Fruit fly (Drosophila melanogaster): ENCODE data around the gene CG16749.

CG16749 gene

dm6 chr3R:9342248-9342882, 10.7 kb upstream of the CG16749 start:
- no peak for TF ChIP-seq insv (optimal IDR thresholded peaks at IDR 0.05)

dm6 chr3R:9341189-9342012, 9.7 kb upstream of the CG16749 start:
- no peak for TF ChIP-seq insv (optimal IDR thresholded peaks at IDR 0.05)
- no peak for TF ChIP-seq Sin3A (optimal IDR thresholded peaks at IDR 0.05)
- no peak for TF ChIP-seq ttk (optimal IDR thresholded peaks at IDR 0.05)
- no peak for TF ChIP-seq h (optimal IDR thresholded peaks at IDR 0.05)

dm6 chr3R:9340425-9341188, 8.9 kb upstream of the CG16749 start:
- TF ChIP-seq psq (optimal IDR thresholded peaks at IDR 0.05) (no peak), Sin3A (optimal IDR thresholded peaks at IDR 0.05) (no peak), Myc (optimal IDR thresholded peaks at IDR 0.05) (no peak), insv (optimal IDR thresholded peaks at IDR 0.05) (no peak), h (optimal IDR thresholded peaks at IDR 0.05) (no peak), ttk (optimal IDR thresholded peaks at IDR 0.05) (no peak)

- no peak for TF ChIP-seq Myc (optimal IDR thresholded peaks at IDR 0.05)
- no peak for TF ChIP-seq psq (optimal IDR thresholded peaks at IDR 0.05)
These were observed 8.3 kb upstream of the CG16749 start, which contains the start of gene drn for dm6 chr3R:9340076-9340315. TSS of gene drn (plus strand) at chr3R:9340216.

dm6 chr3R:9339176-9340075, 7.7 kb upstream of the CG16749 start:
- no peak for TF ChIP-seq ttk (optimal IDR thresholded peaks at IDR 0.05)

dm6 chr3R:9338771-9339170, 7.1 kb upstream of the CG16749 start:
- no peak for TF ChIP-seq psq (optimal IDR thresholded peaks at IDR 0.05)
- no peak for TF ChIP-seq insv (optimal IDR thresholded peaks at IDR 0.05)
- TF ChIP-seq h (optimal IDR thresholded peaks at IDR 0.05): no peak
- no peak for TF ChIP-seq Myc (optimal IDR thresholded peaks at IDR 0.05)
- no peak for TF ChIP-seq ttk (optimal IDR thresholded peaks at IDR 0.05)
- no peak for TF ChIP-seq Sin3A (optimal IDR thresholded peaks at IDR 0.05)

- TF ChIP-seq insv (optimal IDR thresholded peaks at IDR 0.05) (no peak), Myc (optimal IDR thresholded peaks at IDR 0.05) (no peak), Sin3A (optimal IDR thresholded peaks at IDR 0.05) (no peak), ttk (optimal IDR thresholded peaks at IDR 0.05) (no peak), psq (optimal IDR thresholded peaks at IDR 0.05) (no peak), h (optimal IDR thresholded peaks at IDR 0.05) (no peak)
These were observed 5.9 kb upstream of the CG16749 start for dm6 chr3R:9337402-9338254.

dm6 chr3R:9334592-9335518, 3.2 kb upstream of the CG16749 start, which contains the start of the genes Aduk and pasi2:
TSS of gene Aduk (minus strand) at chr3R:9334714.
TSS of gene pasi2 (plus strand) at chr3R:9335170.
- TF ChIP-seq Sin3A (optimal IDR thresholded peaks at IDR 0.05): no peak
- no peak for TF ChIP-seq psq (optimal IDR thresholded peaks at IDR 0.05)
- TF ChIP-seq Myc (optimal IDR thresholded peaks at IDR 0.05): no peak
- no peak for TF ChIP-seq insv (optimal IDR thresholded peaks at IDR 0.05)
- no peak for TF ChIP-seq ttk (optimal IDR thresholded peaks at IDR 0.05)
- no peak for TF ChIP-seq h (optimal IDR thresholded peaks at IDR 0.05)

dm6 chr3R:9330231-9330630, 1.5 kb downstream of the CG16749 start, which contains the start of gene CG12951:
TSS of gene CG12951 (minus strand) at chr3R:9330331.
- TF ChIP-seq h (optimal IDR thresholded peaks at IDR 0.05): no peak
- TF ChIP-seq ttk (optimal IDR thresholded peaks at IDR 0.05): no peak
- no peak for TF ChIP-seq Myc (optimal IDR thresholded peaks at IDR 0.05)
- no peak for TF ChIP-seq insv (optimal IDR thresholded peaks at IDR 0.05)
- TF ChIP-seq psq (optimal IDR thresholded peaks at IDR 0.05): no peak
- TF ChIP-seq Sin3A (optimal IDR thresholded peaks at IDR 0.05): no peak

- TF ChIP-seq h (optimal IDR thresholded peaks at IDR 0.05) (no peak), insv (optimal IDR thresholded peaks at IDR 0.05) (no peak), Myc (optimal IDR thresholded peaks at IDR 0.05) (no peak), psq (optimal IDR thresholded peaks at IDR 0.05) (no peak), ttk (optimal IDR thresholded peaks at IDR 0.05) (no peak), Sin3A (optimal IDR thresholded peaks at IDR 0.05) (no peak)
These were observed 2.9 kb downstream of the CG16749 start for dm6 chr3R:9328812-9329211.
